Worm (Caenorhabditis elegans): ENCODE results near the gene nep-6.

nep-6 gene

DNA sequence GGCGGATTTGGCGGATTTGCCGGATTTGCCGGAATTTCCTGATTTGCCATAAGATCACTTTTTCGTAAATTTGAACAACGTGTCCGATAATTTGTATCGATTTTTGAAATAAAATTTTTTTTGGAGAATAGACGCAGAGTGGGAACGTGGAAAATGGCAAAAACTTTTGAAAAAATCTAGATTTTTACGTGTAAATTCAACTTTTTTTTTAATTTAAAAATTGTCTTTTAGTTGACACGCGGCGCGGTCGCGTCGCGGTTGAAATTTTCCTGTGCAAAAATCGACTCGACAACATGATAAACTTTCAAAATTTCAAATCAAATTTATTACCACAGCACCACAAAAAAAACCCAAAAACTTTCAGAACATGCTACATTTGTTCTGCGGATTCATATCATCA lies 21.1 kb upstream of the nep-6 start, which contains the start of gene nep-20 (continued):
- no peak for TF ChIP-seq dox-1 (GFP tag; IDR thresholded peaks at IDR 0.05)

DNA sequence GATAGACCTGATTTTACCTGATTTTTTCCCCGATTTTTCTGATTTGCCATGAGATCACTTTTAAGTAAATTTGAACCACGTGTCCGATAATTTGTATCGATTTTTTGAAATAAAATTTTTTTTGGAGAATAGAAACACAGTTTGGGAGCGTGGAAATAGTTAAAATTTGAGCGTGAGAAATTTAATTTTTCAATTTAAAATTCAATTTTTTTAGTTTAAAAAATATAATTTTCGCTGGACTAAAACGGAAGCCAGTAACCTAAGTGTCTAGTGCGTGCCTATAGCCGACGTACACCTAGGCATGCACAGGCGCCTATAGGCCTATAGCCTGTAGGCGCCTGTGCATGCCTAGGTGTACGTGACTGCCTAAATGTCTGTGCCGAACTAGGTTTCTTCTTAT lies 17.4 kb upstream of the nep-6 start, which contains the start of gene nep-9:
TSS of gene nep-9 (minus strand) at position 101 of the 400 bp plus-strand sequence.
- TF ChIP-seq ceh-79 (tag; optimal IDR thresholded peaks at IDR 0.05) (no peak), attf-6 (GFP tag; IDR thresholded peaks at IDR 0.05) (no peak), zfh-2 (GFP tag; conservative IDR thresholded peaks at IDR 0.05) (no peak), egl-18 (GFP tag; IDR thresholded peaks at IDR 0.05) (no peak), tbx-9 (tag; optimal IDR thresholded peaks at IDR 0.05; ENCODE audit: borderline replicate concordance) (no peak), ztf-3 (GFP tag; optimal IDR thresholded peaks at IDR 0.05) (no peak), nhr-179 (tag; optimal IDR thresholded peaks at IDR 0.05) (no peak), madf-8 (GFP tag; conservative IDR thresholded peaks at IDR 0.05) (no peak), ztf-18 (tag; optimal IDR thresholded peaks at IDR 0.05) (no peak), him-1 (tag; optimal IDR thresholded peaks at IDR 0.05) (no peak), F57C9.4 (tag; optimal IDR thresholded peaks at IDR 0.05) (no peak), ztf-25 (GFP tag; IDR thresholded peaks at IDR 0.05) (no peak), nhr-120 (GFP tag; IDR thresholded peaks at IDR 0.05) (no peak), hmg-1.2 (GFP tag; IDR thresholded peaks at IDR 0.05) (no peak), mcd-1 (GFP tag; IDR thresholded peaks at IDR 0.05) (no peak), unc-62 (GFP tag; optimal IDR thresholded peaks at IDR 0.05) (no peak), Y53G8AR.9 (GFP tag; conservative IDR thresholded peaks at IDR 0.05) (no peak), ceh-40 (GFP tag; IDR thresholded peaks at IDR 0.05) (no peak), let-607 (tag; optimal IDR thresholded peaks at IDR 0.05) (no peak), B0019.2 (GFP tag; conservative IDR thresholded peaks at IDR 0.05) (no peak)

DNA sequence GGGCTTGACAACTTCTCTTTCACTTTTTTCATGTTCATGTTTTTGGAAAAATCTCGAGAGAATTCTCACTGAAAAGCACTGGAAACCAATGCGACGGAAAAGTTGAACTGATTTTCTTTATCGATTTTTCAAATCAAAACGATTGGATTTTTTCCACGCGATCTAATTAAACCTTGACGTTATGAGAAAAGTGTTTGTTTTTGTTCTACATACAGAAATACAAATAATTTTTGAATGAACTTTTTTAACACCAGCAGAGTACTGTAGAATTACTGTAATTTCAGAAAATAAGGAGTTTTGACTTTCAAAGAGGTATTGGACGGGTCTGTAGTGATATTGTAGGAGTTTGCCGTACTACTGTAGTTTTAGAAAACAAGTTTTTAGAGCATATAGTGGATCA lies 13.8 kb upstream of the nep-6 start, which contains the start of gene nep-10:
TSS of gene nep-10 (minus strand) at position 101 of the 400 bp plus-strand sequence.
- TF ChIP-seq mxl-1 (tag; optimal IDR thresholded peaks at IDR 0.05) (no peak), Y95B8A.8 (GFP tag; IDR thresholded peaks at IDR 0.05) (no peak), zim-3 (tag; optimal IDR thresholded peaks at IDR 0.05) (no peak), nfya-2 (GFP tag; IDR thresholded peaks at IDR 0.05) (no peak), cebp-2 (GFP tag; IDR thresholded peaks at IDR 0.05) (no peak), snpc-1.1 (tag; optimal IDR thresholded peaks at IDR 0.05; ENCODE audit: insufficient read depth) (no peak), unc-130 (GFP tag; optimal IDR thresholded peaks at IDR 0.05) (no peak), nfya-1 (tag; optimal IDR thresholded peaks at IDR 0.05; ENCODE audit: borderline replicate concordance, insufficient read depth) (no peak), ceh-27 (GFP tag; optimal IDR thresholded peaks at IDR 0.05) (no peak)

DNA sequence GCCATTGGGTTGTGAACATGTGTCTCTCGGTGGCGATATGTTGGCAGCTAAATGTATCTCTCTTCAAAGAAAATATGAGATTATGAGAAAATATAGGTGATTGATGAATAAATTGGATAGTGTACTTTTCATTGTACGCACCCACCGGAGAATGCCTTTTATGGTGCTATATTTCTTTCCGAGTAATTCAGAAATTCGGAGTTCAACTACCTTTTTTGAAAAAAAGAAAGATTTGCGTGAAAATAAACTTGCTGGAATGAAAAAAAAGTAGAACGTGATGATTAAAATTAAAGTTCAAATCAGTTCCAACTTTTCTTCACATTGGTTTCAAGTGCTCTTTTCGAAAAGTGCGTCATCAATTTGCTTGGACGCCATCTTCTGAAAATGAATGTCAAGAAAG lies 13.1 kb upstream of the nep-6 start, which contains the start of gene nep-8:
TSS of gene nep-8 (plus strand) at position 301 of the 400 bp plus-strand sequence.
- no peak for TF ChIP-seq F52B5.7 (tag; optimal IDR thresholded peaks at IDR 0.05)
- TF ChIP-seq egl-44 (GFP tag; IDR thresholded peaks at IDR 0.05), result no peak
- no peak for TF ChIP-seq ceh-91 (GFP tag; IDR thresholded peaks at IDR 0.05)
- no peak for TF ChIP-seq aptf-2 (GFP tag; conservative IDR thresholded peaks at IDR 0.05)
- TF ChIP-seq hmg-1.2 (GFP tag; IDR thresholded peaks at IDR 0.05), result no peak

Data from whole organism, young adult.